Worm (Caenorhabditis elegans) whole organism, young adult: ENCODE results near the gene clec-135.

Experiments
- C17E4.6 ChIP-seq: fragments of 200-800 bp; sonication (Bioruptor generic); IDR thresholded peaks from 2 replicates; pipeline ENCODE4 v1.3.6; 2022; ENCODE audit warnings: missing genetic modification reagents, missing genetic modification characterization, missing compliant biosample characterization
- D2030.7 ChIP-seq: fragments of 200-800 bp; sonication (Bioruptor generic); IDR thresholded peaks from 2 replicates; pipeline ENCODE4 v1.3.6; 2022; ENCODE audit warnings: missing genetic modification reagents, missing genetic modification characterization, missing compliant biosample characterization
- F33H1.4 ChIP-seq: fragments of 200-800 bp; sonication (Bioruptor generic); IDR thresholded peaks from 2 replicates; pipeline ENCODE4 v1.3.6; 2022; ENCODE audit warnings: missing genetic modification reagents, missing genetic modification characterization, missing compliant biosample characterization
- F37B4.10 ChIP-seq: fragments of 200-800 bp; sonication (Bioruptor generic); IDR thresholded peaks from 2 replicates; pipeline ENCODE4 v1.3.6; 2022; ENCODE audit warnings: missing genetic modification characterization, missing compliant biosample characterization
- F49E8.2 ChIP-seq: sonication (generic microtip); optimal IDR thresholded peaks from 3 replicates; lab custom pipeline; 2017; ENCODE audit warnings: missing genetic modification characterization, mild to moderate bottlenecking, missing compliant biosample characterization, antibody characterized with exemption, moderate library complexity; ENCODE audit not compliant: insufficient read depth
- F57C9.4 ChIP-seq: sonication (generic microtip); optimal IDR thresholded peaks from 2 replicates; lab custom pipeline; 2017; ENCODE audit warnings: mild to moderate bottlenecking, missing genetic modification characterization, missing compliant biosample characterization
- K12H6.12 ChIP-seq: fragments of 200-800 bp; sonication (Bioruptor generic); optimal IDR thresholded peaks from 2 replicates; lab custom pipeline; 2018; ENCODE audit warnings: mild to moderate bottlenecking, missing genetic modification characterization, missing compliant biosample characterization
- Y67H2A.10 ChIP-seq: fragments of 200-800 bp; sonication (Bioruptor generic); conservative IDR thresholded peaks from 2 replicates; pipeline ENCODE4 v1.3.6; 2022; ENCODE audit warnings: missing genetic modification reagents, missing genetic modification characterization, missing compliant biosample characterization
- ZK185.1 ChIP-seq: sonication (generic microtip); optimal IDR thresholded peaks from 2 replicates; lab custom pipeline; 2016; ENCODE audit warnings: mild to moderate bottlenecking, missing genetic modification characterization, missing compliant biosample characterization; ENCODE audit not compliant: poor library complexity, severe bottlenecking
- akir-1 ChIP-seq: fragments of 200-800 bp; sonication (Bioruptor generic); optimal IDR thresholded peaks from 2 replicates; lab custom pipeline; 2018; ENCODE audit warnings: mild to moderate bottlenecking, missing genetic modification characterization, moderate library complexity, missing compliant biosample characterization
- ama-1 ChIP-seq, 3 experiments: fragments of 150-350 bp in 1 of 3; sonication (generic microtip) in 2 of 3; optimal IDR thresholded peaks; 2 replicates each; lab custom pipeline; 2014 to 2018; ENCODE audit warnings: missing biosample characterization in 2 of 3, missing genetic modification characterization in 2 of 3, missing genetic modification reagents in 2 of 3
- athp-1 ChIP-seq: sonication (generic microtip); optimal IDR thresholded peaks from 2 replicates; lab custom pipeline; 2017; ENCODE audit warnings: mild to moderate bottlenecking, missing genetic modification characterization, missing compliant biosample characterization
- attf-6 ChIP-seq: fragments of 200-800 bp; sonication (Bioruptor generic); IDR thresholded peaks from 2 replicates; pipeline ENCODE4 v1.3.6; 2022; ENCODE audit warnings: missing genetic modification reagents, missing genetic modification characterization, missing compliant biosample characterization
- bed-2 ChIP-seq: fragments of 200-800 bp; sonication (Bioruptor generic); IDR thresholded peaks from 2 replicates; pipeline ENCODE4 v1.3.6; 2022; ENCODE audit warnings: missing genetic modification reagents, missing genetic modification characterization, missing compliant biosample characterization
- ccch-3 ChIP-seq: fragments of 200-800 bp; sonication (Bioruptor generic); optimal IDR thresholded peaks from 2 replicates; lab custom pipeline; 2018; ENCODE audit warnings: mild to moderate bottlenecking, missing genetic modification characterization, missing compliant biosample characterization
- cebp-2 ChIP-seq: fragments of 200-800 bp; sonication (Bioruptor generic); IDR thresholded peaks from 2 replicates; pipeline ENCODE4 v1.3.6; 2022; ENCODE audit warnings: missing genetic modification characterization, missing compliant biosample characterization
- ceh-58 ChIP-seq: fragments of 200-800 bp; sonication (Bioruptor generic); IDR thresholded peaks from 2 replicates; pipeline ENCODE4 v1.3.6; 2022; ENCODE audit warnings: missing genetic modification characterization, missing compliant biosample characterization
- ceh-91 ChIP-seq: fragments of 200-800 bp; sonication (Bioruptor generic); IDR thresholded peaks from 2 replicates; pipeline ENCODE4 v1.3.6; 2022; ENCODE audit warnings: missing genetic modification reagents, missing genetic modification characterization, missing compliant biosample characterization
- chd-7 ChIP-seq: sonication (generic microtip); optimal IDR thresholded peaks from 2 replicates; lab custom pipeline; 2016; ENCODE audit warnings: mild to moderate bottlenecking, missing genetic modification characterization, moderate library complexity, missing compliant biosample characterization
- die-1 ChIP-seq: sonication (generic microtip); optimal IDR thresholded peaks from 2 replicates; lab custom pipeline; 2016; ENCODE audit warnings: missing genotype, mild to moderate bottlenecking, missing genetic modification characterization, missing compliant biosample characterization
- efl-1 ChIP-seq: fragments of 150-350 bp; optimal IDR thresholded peaks from 2 replicates; lab custom pipeline; 2014; ENCODE audit warnings: missing biosample characterization, missing genetic modification reagents, missing genetic modification characterization
- egrh-3 ChIP-seq: fragments of 200-800 bp; sonication (Bioruptor generic); IDR thresholded peaks from 2 replicates; pipeline ENCODE4 v1.3.6; 2022; ENCODE audit warnings: missing genetic modification reagents, missing genetic modification characterization, missing compliant biosample characterization
- him-1 ChIP-seq: sonication (generic microtip); optimal IDR thresholded peaks from 2 replicates; lab custom pipeline; 2016; ENCODE audit warnings: missing genotype, missing genetic modification reagents, missing genetic modification characterization, missing compliant biosample characterization
- hlh-12 ChIP-seq: sonication (generic microtip); optimal IDR thresholded peaks from 2 replicates; lab custom pipeline; 2016; ENCODE audit warnings: missing genetic modification characterization, missing compliant biosample characterization
- hsf-1 ChIP-seq: fragments of 200-800 bp; sonication (Bioruptor generic); IDR thresholded peaks from 2 replicates; pipeline ENCODE4 v1.3.6; 2022; ENCODE audit warnings: missing genetic modification reagents, missing genetic modification characterization, missing compliant biosample characterization
- let-607 ChIP-seq, 2 experiments: fragments of 200-800 bp in 1 of 2; sonication (Bioruptor generic) in 1 of 2; sonication (generic microtip) in 1 of 2; optimal IDR thresholded peaks; 2 replicates each; lab custom pipeline; 2016 to 2018; ENCODE audit warnings: mild to moderate bottlenecking in 2 of 2, missing compliant biosample characterization in 2 of 2, missing genetic modification characterization in 2 of 2, moderate library complexity in 2 of 2, missing genotype in 1 of 2
- lin-35 ChIP-seq, 3 experiments: fragments of 150-350 bp in 2 of 3; sonication (generic microtip) in 1 of 3; optimal IDR thresholded peaks; 2 replicates each; lab custom pipeline; 2014 to 2018; ENCODE audit warnings: missing biosample characterization in 3 of 3, missing genetic modification characterization in 3 of 3, missing genetic modification reagents in 3 of 3
- lin-54 ChIP-seq: fragments of 200-800 bp; sonication (Bioruptor generic); optimal IDR thresholded peaks from 2 replicates; lab custom pipeline; 2018; ENCODE audit warnings: mild to moderate bottlenecking, missing genetic modification characterization, missing compliant biosample characterization
- lir-1 ChIP-seq: fragments of 200-800 bp; sonication (Bioruptor generic); conservative IDR thresholded peaks from 2 replicates; pipeline ENCODE4 v1.3.6; 2022; ENCODE audit warnings: missing genetic modification reagents, missing genetic modification characterization, missing compliant biosample characterization
- lsl-1 ChIP-seq: fragments of 200-800 bp; sonication (Bioruptor generic); optimal IDR thresholded peaks from 2 replicates; lab custom pipeline; 2018; ENCODE audit warnings: mild to moderate bottlenecking, missing genetic modification characterization, moderate library complexity, missing compliant biosample characterization
- madf-6 ChIP-seq: fragments of 200-800 bp; sonication (Bioruptor generic); IDR thresholded peaks from 2 replicates; pipeline ENCODE4 v1.3.6; 2022; ENCODE audit warnings: missing genetic modification reagents, missing genetic modification characterization, missing compliant biosample characterization
- madf-8 ChIP-seq: fragments of 200-800 bp; sonication (Bioruptor generic); conservative IDR thresholded peaks from 2 replicates; pipeline ENCODE4 v1.3.6; 2022; ENCODE audit warnings: missing genetic modification reagents, missing genetic modification characterization, missing compliant biosample characterization
- mcd-1 ChIP-seq: fragments of 200-800 bp; sonication (Bioruptor generic); IDR thresholded peaks from 2 replicates; pipeline ENCODE4 v1.3.6; 2022; ENCODE audit warnings: missing genetic modification reagents, missing genetic modification characterization, missing compliant biosample characterization
- nhr-80 ChIP-seq: sonication (generic microtip); optimal IDR thresholded peaks from 2 replicates; lab custom pipeline; 2016; ENCODE audit warnings: missing genetic modification characterization, missing compliant biosample characterization
- rec-8 ChIP-seq, 2 experiments: sonication (generic microtip); optimal IDR thresholded peaks; 2 replicates each; lab custom pipeline; 2016; ENCODE audit warnings: mild to moderate bottlenecking in 2 of 2, missing genetic modification characterization in 2 of 2, missing genetic modification reagents in 2 of 2, missing genotype in 2 of 2, missing biosample characterization in 1 of 2, missing compliant biosample characterization in 1 of 2, moderate library complexity in 1 of 2
- rpc-1 ChIP-seq, 2 experiments: fragments of 150-350 bp in 1 of 2; sonication (generic microtip) in 1 of 2; optimal IDR thresholded peaks; 2 replicates each; lab custom pipeline; 2014 to 2018; ENCODE audit warnings: missing biosample characterization in 1 of 2, missing genetic modification characterization in 1 of 2, missing genetic modification reagents in 1 of 2, missing genotype in 1 of 2
- sdz-38 ChIP-seq: sonication (generic microtip); optimal IDR thresholded peaks from 2 replicates; lab custom pipeline; 2016; ENCODE audit warnings: missing genotype, missing genetic modification characterization, missing compliant biosample characterization
- tlf-1 ChIP-seq: fragments of 200-800 bp; sonication (Bioruptor generic); optimal IDR thresholded peaks from 2 replicates; lab custom pipeline; 2018; ENCODE audit warnings: mild to moderate bottlenecking, missing genetic modification characterization, missing compliant biosample characterization
- unc-130 ChIP-seq: sonication (generic microtip); optimal IDR thresholded peaks from 2 replicates; lab custom pipeline; 2016; ENCODE audit warnings: missing genetic modification reagents, missing genetic modification characterization, missing compliant biosample characterization
- xnd-1 ChIP-seq: sonication (generic microtip); optimal IDR thresholded peaks from 2 replicates; lab custom pipeline; 2016; ENCODE audit warnings: missing genotype, missing genetic modification reagents, missing genetic modification characterization, missing compliant biosample characterization
- zfh-2 ChIP-seq: fragments of 200-800 bp; sonication (Bioruptor generic); conservative IDR thresholded peaks from 2 replicates; pipeline ENCODE4 v1.3.6; 2022; ENCODE audit warnings: missing genetic modification reagents, missing genetic modification characterization, missing compliant biosample characterization
- zim-3 ChIP-seq: sonication (generic microtip); optimal IDR thresholded peaks from 2 replicates; lab custom pipeline; 2017; ENCODE audit warnings: mild to moderate bottlenecking, missing genetic modification characterization, moderate library complexity, missing compliant biosample characterization
- ztf-18 ChIP-seq: sonication (generic microtip); optimal IDR thresholded peaks from 2 replicates; lab custom pipeline; 2016; ENCODE audit warnings: missing genotype, mild to moderate bottlenecking, missing genetic modification characterization, missing compliant biosample characterization
- ztf-25 ChIP-seq: fragments of 200-800 bp; sonication (Bioruptor generic); IDR thresholded peaks from 2 replicates; pipeline ENCODE4 v1.3.6; 2022; ENCODE audit warnings: missing genetic modification reagents, missing genetic modification characterization, missing compliant biosample characterization
- ztf-26 ChIP-seq: sonication (generic microtip); optimal IDR thresholded peaks from 2 replicates; lab custom pipeline; 2017; ENCODE audit warnings: missing genetic modification characterization, missing compliant biosample characterization
- ztf-28 ChIP-seq: fragments of 200-800 bp; sonication (Bioruptor generic); IDR thresholded peaks from 2 replicates; pipeline ENCODE4 v1.3.6; 2022; ENCODE audit warnings: missing genetic modification reagents, missing genetic modification characterization, missing compliant biosample characterization
- ztf-3 ChIP-seq: fragments of 200-800 bp; sonication (Bioruptor generic); optimal IDR thresholded peaks from 2 replicates; lab custom pipeline; 2018; ENCODE audit warnings: mild to moderate bottlenecking, missing genetic modification characterization, missing compliant biosample characterization

clec-135 gene

DNA sequence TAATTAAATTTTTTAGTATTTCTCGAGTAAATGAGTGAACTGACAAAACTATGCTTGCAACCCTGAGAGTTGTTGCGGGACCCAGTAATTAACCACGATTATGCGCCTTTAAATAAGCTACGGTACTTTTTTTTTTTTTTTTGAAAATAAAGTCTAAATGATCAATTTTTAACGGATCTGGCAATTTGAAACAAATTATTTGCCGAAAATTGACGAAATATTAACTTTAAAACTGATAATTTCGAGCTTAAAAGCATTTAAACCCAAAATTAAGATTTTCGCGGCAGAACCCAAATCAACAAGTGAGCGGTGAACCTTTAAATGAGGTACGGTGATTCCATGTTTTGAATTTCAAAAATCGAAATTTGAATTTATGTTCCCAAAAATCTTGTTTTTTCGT is 36.1 kb downstream of the clec-135 start:
- no peak for TF ChIP-seq zim-3
- no peak for TF ChIP-seq ZK185.1 (tag; lab: Kevin White, UChicago)
- TF ChIP-seq lin-54 (GFP tag; lab: Kevin White, UChicago) = peak; percentile 50
- TF ChIP-seq ztf-26 (tag; lab: Kevin White, UChicago) = no peak
- TF ChIP-seq rpc-1 (optimal IDR thresholded peaks at IDR 0.05; lab: Kevin White, UChicago) = no peak
- TF ChIP-seq rpc-1 (tag; optimal IDR thresholded peaks at IDR 0.05; lab: Kevin White, UChicago) = no peak
- TF ChIP-seq ama-1 (optimal IDR thresholded peaks at IDR 0.05; lab: Kevin White, UChicago) = no peak
- TF ChIP-seq ama-1 (GFP tag; optimal IDR thresholded peaks at IDR 0.05; lab: Kevin White, UChicago) = no peak
- peak; percentile 96 for TF ChIP-seq madf-6
- TF ChIP-seq F33H1.4 (GFP tag; lab: Robert Waterston, UW) = peak; percentile 92
- peak; percentile 41 for TF ChIP-seq efl-1 (GFP tag; lab: Kevin White, UChicago)
- peak; percentile 92 for TF ChIP-seq madf-8
- TF ChIP-seq nhr-80 (tag; lab: Kevin White, UChicago) = no peak
- peak; percentile 82 for TF ChIP-seq ceh-91 (GFP tag; lab: Robert Waterston, UW)
- TF ChIP-seq bed-2 (GFP tag; lab: Robert Waterston, UW) = no peak
- TF ChIP-seq akir-1 (GFP tag; lab: Kevin White, UChicago) = no peak
- peak; percentile 95 for TF ChIP-seq lsl-1
- no peak for TF ChIP-seq F37B4.10 (GFP tag; lab: Robert Waterston, UW)
- no peak for TF ChIP-seq lir-1
- peak; percentile 96 for TF ChIP-seq xnd-1
- no peak for TF ChIP-seq egrh-3 (GFP tag; lab: Robert Waterston, UW)
- TF ChIP-seq unc-130 (GFP tag; lab: Kevin White, UChicago) = no peak
- TF ChIP-seq C17E4.6 (GFP tag; lab: Robert Waterston, UW) = no peak
- peak; percentile 65; the same call in 1 of the 2 replicates for TF ChIP-seq D2030.7 (GFP tag; lab: Robert Waterston, UW)
- TF ChIP-seq tlf-1 = no peak
- no peak for TF ChIP-seq zfh-2 (GFP tag; lab: Robert Waterston, UW)
- TF ChIP-seq F49E8.2 = peak; percentile 25
- no peak for TF ChIP-seq ccch-3 (GFP tag; lab: Kevin White, UChicago)
- TF ChIP-seq, all 124 proteins: peak for 10

DNA sequence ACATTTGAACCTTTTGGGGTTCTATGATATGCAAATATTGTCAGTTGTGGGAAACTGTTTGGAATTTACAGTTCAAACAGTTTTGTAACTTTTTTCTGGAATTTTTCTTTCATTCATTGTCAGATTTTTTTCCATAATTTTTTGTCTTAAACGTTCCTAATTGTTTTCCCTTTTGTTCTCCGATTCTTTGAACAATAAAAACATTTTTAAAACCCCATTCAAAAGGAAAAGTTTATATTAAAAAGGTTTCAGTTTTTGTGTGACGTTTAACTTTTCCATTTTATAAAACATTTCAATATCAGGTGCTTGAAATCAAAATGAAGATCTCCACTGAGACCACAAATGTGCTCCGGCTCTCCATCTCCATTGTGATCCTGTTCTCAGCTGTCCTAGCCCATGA is 39.5 kb downstream of the clec-135 start, which contains the start of gene F31D5.1:
Gene F31D5.1, plus strand, starts transcription at position 301 of the 400 bp plus-strand sequence.
- TF ChIP-seq athp-1 (tag; lab: Kevin White, UChicago) (no peak), xnd-1 (no peak), cebp-2 (no peak), chd-7 (no peak), sdz-38 (tag; lab: Kevin White, UChicago) (no peak), ztf-28 (GFP tag; lab: Robert Waterston, UW) (no peak), ztf-18 (tag; lab: Kevin White, UChicago) (no peak), him-1 (tag; lab: Kevin White, UChicago) (no peak), die-1 (tag; lab: Kevin White, UChicago) (no peak), ceh-91 (GFP tag; lab: Robert Waterston, UW) (no peak), rec-8 (tag; optimal IDR thresholded peaks at IDR 0.05; lab: Kevin White, UChicago) (no peak), attf-6 (GFP tag; lab: Robert Waterston, UW) (no peak), mcd-1 (no peak)
- TF ChIP-seq, all 124 proteins: peak for 0

- TF ChIP-seq unc-130 (GFP tag; lab: Kevin White, UChicago) = no peak
- TF ChIP-seq ztf-28 (GFP tag; lab: Robert Waterston, UW) = no peak
- TF ChIP-seq hlh-12 (tag; lab: Kevin White, UChicago) = no peak
- TF ChIP-seq Y67H2A.10 (GFP tag; lab: Robert Waterston, UW) = no peak
- TF ChIP-seq let-607 (tag; optimal IDR thresholded peaks at IDR 0.05; lab: Kevin White, UChicago) = no peak
- no peak for TF ChIP-seq hsf-1 (GFP tag; lab: Robert Waterston, UW)
- no peak for TF ChIP-seq ztf-25 (GFP tag; lab: Robert Waterston, UW)
- TF ChIP-seq lin-35 (GFP tag; optimal IDR thresholded peaks at IDR 0.05; lab: Kevin White, UChicago) = no peak
- TF ChIP-seq ztf-18 (tag; lab: Kevin White, UChicago) = no peak
- TF ChIP-seq ceh-58 = no peak
- no peak for TF ChIP-seq ccch-3 (GFP tag; lab: Kevin White, UChicago)
- no peak for TF ChIP-seq ztf-3
- TF ChIP-seq K12H6.12 (tag; lab: Kevin White, UChicago) = no peak
- no peak for TF ChIP-seq F57C9.4 (tag; lab: Kevin White, UChicago)
Observed at ce11 chrII:4215318-4215717, 43.3 kb downstream of the clec-135 start, which contains the start of gene F31D5.2. TSS of gene F31D5.2 (plus strand) at chrII:4215618.
